Worm (Caenorhabditis elegans) whole organism, midembryonic: ENCODE results near the gene C50F4.6.

Experiments
- T22C8.4 ChIP-seq: fragments of 200-800 bp; sonication (Bioruptor generic); IDR thresholded peaks from 2 replicates; pipeline ENCODE4 v1.3.6; 2022; ENCODE audit warnings: missing genetic modification characterization, missing compliant biosample characterization
- cog-1 ChIP-seq: sonication (generic microtip); optimal IDR thresholded peaks from 2 replicates; lab custom pipeline; 2016; ENCODE audit warnings: missing genetic modification characterization, missing compliant biosample characterization
- flt-1 ChIP-seq: fragments of 200-800 bp; sonication (Bioruptor generic); IDR thresholded peaks from 2 replicates; pipeline ENCODE4 v1.3.6; 2022; ENCODE audit warnings: missing genetic modification characterization, missing compliant biosample characterization
- klf-2 ChIP-seq: fragments of 200-800 bp; sonication (Bioruptor generic); conservative IDR thresholded peaks from 2 replicates; pipeline ENCODE4 v1.3.6; 2022; ENCODE audit warnings: missing genetic modification reagents, missing genetic modification characterization, missing compliant biosample characterization
- med-1 ChIP-seq: sonication (generic microtip); optimal IDR thresholded peaks from 2 replicates; lab custom pipeline; 2017; ENCODE audit warnings: missing genetic modification characterization, mild to moderate bottlenecking, missing compliant biosample characterization, antibody characterized with exemption, missing genetic modification reagents; ENCODE audit not compliant: insufficient read depth
- ref-1 ChIP-seq: fragments of 200-800 bp; sonication (Bioruptor generic); conservative IDR thresholded peaks from 2 replicates; pipeline ENCODE4 v1.3.6; 2022; ENCODE audit warnings: missing genetic modification reagents, missing genetic modification characterization, missing compliant biosample characterization
- tab-1 ChIP-seq: fragments of 200-800 bp; sonication (Bioruptor generic); IDR thresholded peaks from 2 replicates; pipeline ENCODE4 v1.3.6; 2022; ENCODE audit warnings: missing genetic modification characterization, missing compliant biosample characterization
- ztf-23 ChIP-seq: fragments of 200-800 bp; sonication (Bioruptor generic); IDR thresholded peaks from 2 replicates; pipeline ENCODE4 v1.3.6; 2022; ENCODE audit warnings: missing genetic modification reagents, missing genetic modification characterization, missing compliant biosample characterization
- ztf-29 ChIP-seq: fragments of 200-800 bp; sonication (Bioruptor generic); IDR thresholded peaks from 2 replicates; pipeline ENCODE4 v1.3.6; 2022; ENCODE audit warnings: missing genetic modification reagents, missing genetic modification characterization, missing compliant biosample characterization

Gene C50F4.6

ce11 chrV:9546042-9546581 lies at the start of gene C50F4.6:
TSS of gene C50F4.6 (plus strand) at chrV:9546092.
- no peak for TF ChIP-seq flt-1
- no peak for TF ChIP-seq ztf-29

ce11 chrV:9496742-9497141 lies 49.1 kb upstream of the C50F4.6 start, which contains the start of gene gsnl-1:
TSS of gene gsnl-1 (plus strand) at chrV:9497042.
- TF ChIP-seq ref-1 (GFP tag; lab: Robert Waterston, UW) (no peak), ztf-29 (no peak), ztf-23 (GFP tag; lab: Robert Waterston, UW) (no peak), T22C8.4 (GFP tag; lab: Robert Waterston, UW) (no peak), med-1 (no peak), tab-1 (GFP tag; lab: Robert Waterston, UW) (no peak), flt-1 (no peak), cog-1 (tag; lab: Kevin White, UChicago) (no peak), klf-2 (GFP tag; lab: Robert Waterston, UW) (no peak)

ce11 chrV:9499295-9499694 lies 46.6 kb upstream of the C50F4.6 start:
- TF ChIP-seq flt-1, result no peak
- TF ChIP-seq cog-1 (tag; lab: Kevin White, UChicago), result no peak
- no peak for TF ChIP-seq tab-1 (GFP tag; lab: Robert Waterston, UW)
- no peak for TF ChIP-seq ztf-29
- TF ChIP-seq ref-1 (GFP tag; lab: Robert Waterston, UW), result no peak
- no peak for TF ChIP-seq T22C8.4 (GFP tag; lab: Robert Waterston, UW)
- no peak for TF ChIP-seq med-1
- TF ChIP-seq klf-2 (GFP tag; lab: Robert Waterston, UW), result no peak
- no peak for TF ChIP-seq ztf-23 (GFP tag; lab: Robert Waterston, UW)

- TF ChIP-seq flt-1 (no peak), tab-1 (GFP tag; lab: Robert Waterston, UW) (no peak), ztf-29 (no peak), med-1 (no peak), ref-1 (GFP tag; lab: Robert Waterston, UW) (no peak), cog-1 (tag; lab: Kevin White, UChicago) (no peak), T22C8.4 (GFP tag; lab: Robert Waterston, UW) (no peak), klf-2 (GFP tag; lab: Robert Waterston, UW) (no peak), ztf-23 (GFP tag; lab: Robert Waterston, UW) (no peak)
Measured at ce11 chrV:9500826-9501451, 45.0 kb upstream of the C50F4.6 start, which contains the start of gene swt-5. TSS of gene swt-5 (plus strand) at chrV:9501401.

ce11 chrV:9503152-9503817 lies 42.6 kb upstream of the C50F4.6 start:
- peak; percentile 78 for TF ChIP-seq cog-1 (tag; lab: Kevin White, UChicago)
- peak; percentile 41 for TF ChIP-seq med-1
- TF ChIP-seq flt-1, result peak; percentile 97
- peak; percentile 83 for TF ChIP-seq klf-2 (GFP tag; lab: Robert Waterston, UW)
- peak; percentile 95 for TF ChIP-seq ztf-23 (GFP tag; lab: Robert Waterston, UW)
- TF ChIP-seq T22C8.4 (GFP tag; lab: Robert Waterston, UW), result peak; percentile 95
- TF ChIP-seq ref-1 (GFP tag; lab: Robert Waterston, UW), result peak; percentile 84
- TF ChIP-seq tab-1 (GFP tag; lab: Robert Waterston, UW), result peak; percentile 94
- peak; percentile 79; the same call in 1 of the 2 replicates for TF ChIP-seq ztf-29

ce11 chrV:9504474-9504960 lies 41.4 kb upstream of the C50F4.6 start, which contains the start of gene haao-1:
TSS of gene haao-1 (plus strand) at chrV:9504910.
- no peak for TF ChIP-seq T22C8.4 (GFP tag; lab: Robert Waterston, UW)
- no peak for TF ChIP-seq klf-2 (GFP tag; lab: Robert Waterston, UW)
- no peak for TF ChIP-seq med-1
- TF ChIP-seq ztf-23 (GFP tag; lab: Robert Waterston, UW), result no peak
- no peak for TF ChIP-seq flt-1
- TF ChIP-seq cog-1 (tag; lab: Kevin White, UChicago), result no peak
- TF ChIP-seq ref-1 (GFP tag; lab: Robert Waterston, UW), result no peak
- no peak for TF ChIP-seq tab-1 (GFP tag; lab: Robert Waterston, UW)
- TF ChIP-seq ztf-29, result no peak

ce11 chrV:9506931-9507330 lies 39.0 kb upstream of the C50F4.6 start:
- no peak for TF ChIP-seq ztf-23 (GFP tag; lab: Robert Waterston, UW)
- TF ChIP-seq ref-1 (GFP tag; lab: Robert Waterston, UW), result no peak
- TF ChIP-seq cog-1 (tag; lab: Kevin White, UChicago), result no peak
- no peak for TF ChIP-seq ztf-29

- TF ChIP-seq tab-1 (GFP tag; lab: Robert Waterston, UW) (no peak), T22C8.4 (GFP tag; lab: Robert Waterston, UW) (no peak), cog-1 (tag; lab: Kevin White, UChicago) (no peak), ref-1 (GFP tag; lab: Robert Waterston, UW) (no peak), ztf-23 (GFP tag; lab: Robert Waterston, UW) (no peak), ztf-29 (no peak), med-1 (no peak), flt-1 (no peak), klf-2 (GFP tag; lab: Robert Waterston, UW) (no peak)
Measured at ce11 chrV:9507742-9508141, 38.1 kb upstream of the C50F4.6 start, which contains the start of gene acs-14. TSS of gene acs-14 (plus strand) at chrV:9508132.

ce11 chrV:9509597-9509996 lies 36.3 kb upstream of the C50F4.6 start:
- no peak for TF ChIP-seq flt-1
- no peak for TF ChIP-seq cog-1 (tag; lab: Kevin White, UChicago)
- no peak for TF ChIP-seq tab-1 (GFP tag; lab: Robert Waterston, UW)
- no peak for TF ChIP-seq med-1
- no peak for TF ChIP-seq ztf-23 (GFP tag; lab: Robert Waterston, UW)
